Fruit fly (Drosophila melanogaster) whole organism, larva: ENCODE measurements around the gene CG31883.

ENCODE experiments used
- noc ChIP-seq: fragments of 200-800 bp; sonication (Bioruptor generic); optimal IDR thresholded peaks from 3 replicates; lab custom pipeline; 2019; ENCODE audit warnings: missing biosample characterization, mild to moderate bottlenecking, missing genetic modification characterization, moderate library complexity

The CG31883 gene

dm6 chr2L:9528215-9528614 is at the start of gene CG31883:
Gene CG31883 (plus strand): TSS chr2L:9528515.
- TF ChIP-seq noc (tag; lab: Kevin White, UChicago): no peak

dm6 chr2L:9487468-9487867 is 40.8 kb upstream of the CG31883 start:
- TF ChIP-seq noc (tag; lab: Kevin White, UChicago): no peak

DNA sequence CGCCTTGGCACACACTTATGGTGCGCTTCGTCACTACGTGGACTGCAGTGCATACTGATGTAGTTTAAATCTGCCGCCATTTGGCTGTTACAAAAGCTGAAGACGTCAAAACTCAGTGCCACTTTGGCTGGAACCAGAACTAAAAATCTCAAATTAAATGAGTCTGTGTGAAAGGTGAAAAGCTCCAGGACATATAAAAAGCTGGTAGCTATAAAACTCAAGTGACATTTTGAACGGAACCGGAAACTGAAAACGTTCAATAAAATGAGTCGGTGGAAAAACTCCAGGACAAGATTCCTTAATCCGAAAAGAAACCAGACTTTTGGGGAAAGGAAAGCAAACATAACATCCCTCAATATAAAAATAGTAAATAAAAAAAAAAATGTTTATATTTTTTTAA is 37.5 kb upstream of the CG31883 start:
- no peak for TF ChIP-seq noc (tag; lab: Kevin White, UChicago)

DNA sequence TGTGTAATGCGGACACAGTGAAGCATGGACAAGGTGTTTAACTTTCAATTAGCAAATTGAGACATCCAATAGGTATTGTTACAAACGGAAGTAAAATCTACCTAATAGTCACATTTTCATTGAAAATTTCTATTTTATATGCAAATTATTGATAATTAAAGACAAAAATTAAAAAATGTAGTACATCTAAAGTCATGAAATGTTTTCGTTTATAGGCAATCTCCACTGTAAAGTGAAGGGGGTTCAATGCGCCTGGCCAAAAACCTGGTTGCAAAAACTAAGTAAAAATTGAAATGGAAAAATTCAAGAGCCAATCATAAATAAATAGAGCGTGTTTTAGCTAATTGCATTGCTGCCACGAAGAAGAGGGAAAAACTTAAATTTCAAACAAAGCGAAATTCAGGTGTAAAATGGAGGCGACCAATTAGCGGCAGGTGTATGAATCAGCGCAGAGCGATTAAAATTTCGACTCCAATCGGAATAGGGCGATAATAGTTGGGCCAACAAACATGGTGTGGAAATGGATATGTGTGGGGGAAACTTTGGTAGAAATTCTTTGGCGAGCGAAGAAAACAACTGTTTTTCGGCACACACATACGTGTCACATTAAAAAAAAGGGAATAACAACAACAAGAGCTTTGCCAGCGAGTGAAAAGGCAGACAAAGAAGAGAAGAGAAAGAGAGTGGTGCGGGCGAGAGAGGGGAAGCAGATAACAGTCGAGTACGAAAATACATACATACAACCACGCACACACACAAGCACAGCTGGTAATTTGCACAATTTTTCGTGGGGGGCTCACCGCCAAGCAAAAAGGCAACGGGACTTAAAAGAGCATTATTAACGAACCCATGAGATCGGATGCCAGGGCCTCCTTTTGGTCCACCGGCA is 34.7 kb upstream of the CG31883 start:
- peak; percentile 77 for TF ChIP-seq noc (tag; lab: Kevin White, UChicago)

dm6 chr2L:9494663-9495417 is 33.5 kb upstream of the CG31883 start, which contains the start of gene Gdi:
Gene Gdi (minus strand): TSS chr2L:9494876.
- no peak for TF ChIP-seq noc (tag; lab: Kevin White, UChicago)

DNA sequence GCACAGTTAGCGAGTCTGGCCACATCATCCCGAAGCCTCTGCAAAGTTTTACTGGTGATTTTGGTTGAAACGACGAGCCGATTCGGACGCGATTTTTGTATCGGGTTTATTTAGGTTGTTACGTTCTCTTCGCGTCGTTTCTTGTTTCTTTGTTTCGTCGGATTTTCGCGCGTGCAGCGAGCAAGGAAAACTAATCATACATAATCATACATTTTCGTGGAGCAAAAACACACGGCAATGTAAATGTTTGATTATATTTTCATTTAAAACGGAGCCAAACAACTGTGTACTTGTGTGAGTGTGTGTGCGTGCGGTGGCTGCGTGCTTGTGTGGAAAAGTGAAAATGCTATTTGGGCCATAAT is 32.9 kb upstream of the CG31883 start, which contains the start of gene CG33298:
Gene CG33298, plus strand, starts transcription at position 57 of the 362 bp plus-strand sequence.
- no peak for TF ChIP-seq noc (tag; lab: Kevin White, UChicago)

DNA sequence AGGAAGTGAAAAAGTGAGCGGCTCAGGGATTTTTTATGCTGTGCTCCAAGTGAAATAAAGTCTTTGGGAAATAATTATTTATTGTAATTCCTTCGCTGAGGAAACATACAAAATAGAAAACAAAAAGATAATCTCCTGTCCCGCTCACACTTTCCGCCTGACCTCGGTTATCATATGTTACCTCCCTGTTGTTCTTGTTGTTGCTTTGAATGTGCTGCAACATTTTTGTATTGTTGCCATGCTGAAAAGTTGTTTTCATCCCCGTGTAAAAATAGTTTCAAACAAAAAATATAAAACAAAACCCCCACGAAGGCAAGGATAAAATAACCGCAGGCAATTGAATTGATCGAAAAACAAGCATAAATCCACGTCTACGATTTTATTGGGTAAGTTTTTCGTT is 32.4 kb upstream of the CG31883 start:
- no peak for TF ChIP-seq noc (tag; lab: Kevin White, UChicago)

DNA sequence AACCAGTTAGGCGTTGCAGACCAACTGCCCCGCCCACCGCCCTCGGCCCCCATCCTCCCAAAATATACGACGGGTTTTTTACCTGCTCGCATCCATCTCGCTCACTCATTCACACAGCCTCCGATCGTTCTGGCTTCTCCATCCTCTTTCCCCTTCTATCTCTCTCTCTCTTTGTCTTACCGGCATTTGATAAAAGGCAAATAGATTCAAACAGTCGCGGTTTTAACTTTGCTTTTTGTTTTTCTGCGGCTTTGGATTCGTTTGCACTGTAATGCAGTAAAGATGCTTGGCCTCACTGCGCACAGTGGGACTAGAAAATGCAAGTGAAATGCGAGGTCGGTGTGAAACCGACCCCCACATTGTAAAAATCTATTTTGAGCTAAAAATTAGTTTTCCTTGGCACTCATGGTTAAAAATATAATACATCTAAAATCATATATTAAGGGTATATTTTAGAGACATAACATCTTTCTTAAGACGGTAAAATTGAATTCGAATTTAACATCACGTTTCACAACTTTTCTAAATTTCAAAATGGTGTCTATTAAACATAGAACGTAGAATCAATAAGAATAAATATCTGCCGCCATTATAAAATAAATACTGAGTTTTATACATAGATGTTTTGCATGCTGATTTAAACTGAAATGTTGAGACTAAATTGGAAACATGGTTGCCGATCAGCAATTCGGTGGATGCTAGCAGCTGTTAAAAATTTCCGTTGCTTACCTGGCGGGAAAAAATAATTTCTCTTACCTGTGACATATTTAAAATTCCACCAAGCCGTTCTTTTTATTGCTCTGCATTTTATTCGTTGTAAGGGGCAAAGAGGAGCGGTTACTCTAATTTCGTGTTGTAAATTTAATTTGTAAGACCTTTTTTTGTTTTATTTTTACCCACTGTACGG is 31.7 kb upstream of the CG31883 start:
- TF ChIP-seq noc (tag; lab: Kevin White, UChicago): no peak

- no peak for TF ChIP-seq noc (tag; lab: Kevin White, UChicago)
Measured at dm6 chr2L:9497285-9497660, 31.0 kb upstream of the CG31883 start.

dm6 chr2L:9498185-9498984 is 29.9 kb upstream of the CG31883 start:
- TF ChIP-seq noc (tag; lab: Kevin White, UChicago): peak; percentile 82

DNA sequence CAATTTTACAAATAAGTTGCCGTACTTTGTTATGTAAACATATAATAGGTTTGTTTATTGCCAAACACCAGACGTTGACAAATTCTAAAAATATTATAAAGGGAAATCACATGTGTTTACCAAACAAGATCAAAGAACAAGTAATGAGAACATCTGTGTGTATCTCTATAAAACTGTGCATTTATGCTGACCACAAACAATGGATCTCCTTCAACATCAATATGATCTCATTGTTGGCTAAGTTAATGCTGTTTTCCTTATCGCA is 29.4 kb upstream of the CG31883 start:
- no peak for TF ChIP-seq noc (tag; lab: Kevin White, UChicago)

DNA sequence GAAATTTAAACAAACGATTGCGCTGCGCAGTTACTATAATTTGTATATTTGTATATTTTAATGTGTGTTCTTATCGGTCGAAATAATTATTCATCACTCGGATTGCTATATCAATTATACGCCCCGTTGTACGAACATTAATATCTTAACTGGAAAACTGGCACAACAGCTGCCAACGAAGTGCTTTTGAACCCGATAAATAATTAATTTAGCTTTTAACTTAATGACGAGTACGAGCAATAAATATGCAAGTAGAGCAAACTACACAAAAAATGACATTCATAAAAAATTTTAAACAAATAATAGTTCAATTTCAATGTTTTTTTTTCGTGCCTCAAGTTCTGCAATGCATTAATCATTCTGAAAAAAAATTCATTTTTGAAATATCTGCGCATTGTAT is 27.9 kb upstream of the CG31883 start:
- no peak for TF ChIP-seq noc (tag; lab: Kevin White, UChicago)

dm6 chr2L:9502786-9503443 is 25.4 kb upstream of the CG31883 start:
- TF ChIP-seq noc (tag; lab: Kevin White, UChicago): peak; percentile 64

DNA sequence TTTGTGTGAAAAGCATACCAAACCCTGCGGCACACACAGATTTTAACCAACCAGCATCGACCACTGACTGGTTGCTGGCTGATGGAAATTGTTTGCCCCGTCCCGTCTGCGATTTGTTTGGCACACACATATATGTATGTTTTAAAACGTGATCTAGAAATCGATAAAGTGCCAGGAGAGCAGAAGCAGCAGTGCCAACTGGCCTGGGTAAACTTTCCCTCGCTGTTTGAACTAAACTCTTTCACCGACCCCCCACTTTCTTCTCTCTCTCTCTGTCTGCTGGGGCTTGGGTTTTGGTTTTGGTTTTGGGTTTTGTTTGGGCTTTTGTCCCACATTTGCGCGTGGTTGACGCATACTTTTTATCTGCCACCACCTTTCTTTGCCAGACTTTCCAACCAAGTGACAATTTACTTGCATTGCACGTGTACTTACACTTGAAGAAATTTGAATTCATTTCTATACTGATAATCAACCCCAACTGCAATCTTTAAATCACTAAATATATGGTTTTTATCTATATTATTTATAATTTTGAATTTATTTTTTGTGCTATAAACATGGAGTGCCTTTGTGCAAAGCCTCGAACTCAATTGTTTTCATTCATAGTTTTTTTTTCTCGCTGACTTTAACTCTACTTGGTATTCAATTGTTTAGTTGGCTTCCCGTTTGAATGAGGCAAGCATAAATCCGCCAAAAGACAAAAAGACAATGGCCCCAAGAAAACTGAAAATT is 22.8 kb upstream of the CG31883 start:
- TF ChIP-seq noc (tag; lab: Kevin White, UChicago): no peak
